Worm (Caenorhabditis elegans) whole organism, L1 larva: ENCODE results near the gene gex-2.

Experiments
- F16B12.6 ChIP-seq: fragments of 150-350 bp; optimal IDR thresholded peaks from 2 replicates; lab custom pipeline; 2014; ENCODE audit warnings: missing biosample characterization, missing genetic modification characterization
- alr-1 ChIP-seq: fragments of 200-800 bp; sonication (Bioruptor generic); optimal IDR thresholded peaks from 2 replicates; lab custom pipeline; 2018; ENCODE audit warnings: borderline replicate concordance, mild to moderate bottlenecking, missing genetic modification characterization, missing compliant biosample characterization
- ama-1 ChIP-seq: fragments of 150-350 bp; optimal IDR thresholded peaks from 2 replicates; lab custom pipeline; 2014
- blmp-1 ChIP-seq: fragments of 150-350 bp; optimal IDR thresholded peaks from 2 replicates; lab custom pipeline; 2014; ENCODE audit warnings: missing biosample characterization, missing genetic modification characterization
- ces-1 ChIP-seq: fragments of 150-350 bp; optimal IDR thresholded peaks from 2 replicates; lab custom pipeline; 2014; ENCODE audit warnings: missing biosample characterization, missing genetic modification reagents, missing genetic modification characterization
- dpl-1 ChIP-seq, 3 experiments: fragments of 150-350 bp in 2 of 3; sonication (generic microtip) in 1 of 3; optimal IDR thresholded peaks; 2 replicates each; lab custom pipeline; 2014 to 2017; ENCODE audit warnings: missing biosample characterization in 3 of 3, missing genetic modification characterization in 3 of 3, missing genetic modification reagents in 3 of 3
- efl-1 ChIP-seq, 4 experiments: fragments of 150-350 bp; optimal IDR thresholded peaks in 3 of 4; peaks in 1 of 4; 1 replicate in 1 of 4; 2 replicates in 3 of 4; lab custom pipeline; 2014; ENCODE audit warnings: missing biosample characterization in 2 of 4, missing genetic modification characterization in 2 of 4, missing genetic modification reagents in 2 of 4
- elt-2 ChIP-seq: sonication (generic microtip); optimal IDR thresholded peaks from 2 replicates; lab custom pipeline; 2016; ENCODE audit warnings: missing genetic modification characterization, mild to moderate bottlenecking, inconsistent platforms, missing compliant biosample characterization, missing genetic modification reagents
- elt-3 ChIP-seq, 6 experiments: fragments of 150-350 bp in 1 of 6; sonication (generic microtip); optimal IDR thresholded peaks; 2 replicates each; lab custom pipeline; 2017 to 2018; ENCODE audit warnings: missing biosample characterization in 6 of 6, missing genetic modification characterization in 6 of 6, inconsistent platforms in 1 of 6
- ets-5 ChIP-seq: fragments of 200-800 bp; sonication (Bioruptor generic); IDR thresholded peaks from 2 replicates; pipeline ENCODE4 v1.3.6; 2022; ENCODE audit warnings: missing genetic modification characterization, missing compliant biosample characterization
- fkh-10 ChIP-seq: sonication (generic microtip); optimal IDR thresholded peaks from 2 replicates; lab custom pipeline; 2017; ENCODE audit warnings: missing biosample characterization, missing genetic modification reagents, missing genetic modification characterization
- fkh-4 ChIP-seq: sonication (generic microtip); optimal IDR thresholded peaks from 2 replicates; lab custom pipeline; 2016; ENCODE audit warnings: missing compliant biosample characterization, missing genetic modification characterization, borderline replicate concordance
- fkh-8 ChIP-seq: sonication (generic microtip); optimal IDR thresholded peaks from 2 replicates; lab custom pipeline; 2016; ENCODE audit warnings: mild to moderate bottlenecking, missing genetic modification characterization, missing compliant biosample characterization
- fos-1 ChIP-seq: fragments of 150-350 bp; optimal IDR thresholded peaks from 2 replicates; lab custom pipeline; 2014; ENCODE audit warnings: missing biosample characterization, missing genetic modification characterization
- hlh-17 ChIP-seq: fragments of 200-800 bp; sonication (Bioruptor generic); optimal IDR thresholded peaks from 2 replicates; lab custom pipeline; 2018; ENCODE audit warnings: missing genetic modification characterization, mild to moderate bottlenecking, missing compliant biosample characterization, moderate library complexity, borderline replicate concordance
- hlh-4 ChIP-seq: sonication (generic microtip); optimal IDR thresholded peaks from 2 replicates; lab custom pipeline; 2016; ENCODE audit warnings: mild to moderate bottlenecking, missing genetic modification characterization, missing compliant biosample characterization
- irx-1 ChIP-seq: sonication (generic microtip); optimal IDR thresholded peaks from 2 replicates; lab custom pipeline; 2016; ENCODE audit warnings: missing genetic modification characterization, missing compliant biosample characterization
- isw-1 ChIP-seq: fragments of 200-800 bp; sonication (Bioruptor generic); IDR thresholded peaks from 2 replicates; pipeline ENCODE4 v1.3.6; 2022; ENCODE audit warnings: missing genetic modification characterization, missing compliant biosample characterization
- lin-13 ChIP-seq: fragments of 150-350 bp; optimal IDR thresholded peaks from 2 replicates; lab custom pipeline; 2014; ENCODE audit warnings: missing biosample characterization, missing genetic modification reagents, missing genetic modification characterization
- lin-14 ChIP-seq: fragments of 200-800 bp; sonication (Bioruptor generic); optimal IDR thresholded peaks from 2 replicates; lab custom pipeline; 2018; ENCODE audit warnings: mild to moderate bottlenecking, missing genetic modification characterization, moderate library complexity, missing compliant biosample characterization
- lin-35 ChIP-seq, 2 experiments: fragments of 150-350 bp; optimal IDR thresholded peaks; 2 replicates each; lab custom pipeline; 2014; ENCODE audit warnings: missing biosample characterization in 2 of 2, missing genetic modification characterization in 2 of 2, missing genetic modification reagents in 2 of 2
- mab-9 ChIP-seq: fragments of 200-800 bp; sonication (Bioruptor generic); IDR thresholded peaks from 2 replicates; pipeline ENCODE4 v1.3.6; 2022; ENCODE audit warnings: missing genetic modification reagents, missing genetic modification characterization, missing compliant biosample characterization
- mdl-1 ChIP-seq, 2 experiments: fragments of 150-350 bp; optimal IDR thresholded peaks; 2 replicates each; lab custom pipeline; 2014 to 2017; ENCODE audit warnings: missing biosample characterization in 2 of 2, missing genetic modification characterization in 2 of 2, inconsistent platforms in 1 of 2
- mef-2 ChIP-seq: fragments of 150-350 bp; optimal IDR thresholded peaks from 2 replicates; lab custom pipeline; 2014; ENCODE audit warnings: missing biosample characterization, missing genetic modification characterization
- nhr-12 ChIP-seq: sonication (generic microtip); optimal IDR thresholded peaks from 2 replicates; lab custom pipeline; 2017; ENCODE audit warnings: missing biosample characterization, missing genetic modification characterization
- nhr-19 ChIP-seq: fragments of 200-800 bp; sonication (Bioruptor generic); conservative IDR thresholded peaks from 2 replicates; pipeline ENCODE4 v1.3.6; 2022; ENCODE audit warnings: missing genetic modification characterization, missing compliant biosample characterization
- nhr-20 ChIP-seq: sonication (generic microtip); optimal IDR thresholded peaks from 2 replicates; lab custom pipeline; 2016; ENCODE audit warnings: mild to moderate bottlenecking, missing genetic modification characterization, missing compliant biosample characterization
- nhr-47 ChIP-seq: sonication (generic microtip); optimal IDR thresholded peaks from 2 replicates; lab custom pipeline; 2016; ENCODE audit warnings: mild to moderate bottlenecking, missing genetic modification characterization, moderate library complexity, missing compliant biosample characterization
- nhr-71 ChIP-seq: sonication (generic microtip); optimal IDR thresholded peaks from 2 replicates; lab custom pipeline; 2016; ENCODE audit warnings: mild to moderate bottlenecking, missing genetic modification characterization, moderate library complexity, missing compliant biosample characterization
- nhr-77 ChIP-seq: fragments of 150-350 bp; optimal IDR thresholded peaks from 2 replicates; lab custom pipeline; 2014; ENCODE audit warnings: missing biosample characterization, missing genetic modification characterization
- nhr-84 ChIP-seq: sonication (generic microtip); optimal IDR thresholded peaks from 2 replicates; lab custom pipeline; 2017; ENCODE audit warnings: missing biosample characterization, missing genetic modification characterization
- nhr-85 ChIP-seq: sonication (generic microtip); peaks from one replicate; lab custom pipeline; 2016; ENCODE audit warnings: missing genetic modification characterization, inconsistent platforms, missing compliant biosample characterization
- nhr-90 ChIP-seq: sonication (generic microtip); optimal IDR thresholded peaks from 2 replicates; lab custom pipeline; 2016; ENCODE audit warnings: mild to moderate bottlenecking, missing genetic modification characterization, missing compliant biosample characterization; ENCODE audit not compliant: poor library complexity
- pax-3 ChIP-seq: fragments of 200-800 bp; sonication (Bioruptor generic); optimal IDR thresholded peaks from 2 replicates; lab custom pipeline; 2018; ENCODE audit warnings: mild to moderate bottlenecking, missing genetic modification characterization, moderate library complexity, missing compliant biosample characterization
- pqm-1 ChIP-seq: sonication (generic microtip); optimal IDR thresholded peaks from 3 replicates; lab custom pipeline; 2017; ENCODE audit warnings: missing biosample characterization, missing genetic modification characterization
- skn-1 ChIP-seq: fragments of 150-350 bp; optimal IDR thresholded peaks from 2 replicates; lab custom pipeline; 2014; ENCODE audit warnings: missing biosample characterization, missing genetic modification characterization
- snu-23 ChIP-seq: sonication (generic microtip); optimal IDR thresholded peaks from 2 replicates; lab custom pipeline; 2016; ENCODE audit warnings: missing genetic modification characterization, missing compliant biosample characterization
- sptf-1 ChIP-seq: fragments of 150-350 bp; optimal IDR thresholded peaks from 2 replicates; lab custom pipeline; 2014; ENCODE audit warnings: missing biosample characterization, missing genetic modification characterization
- sup-37 ChIP-seq: fragments of 200-800 bp; sonication (Bioruptor generic); optimal IDR thresholded peaks from 2 replicates; lab custom pipeline; 2018; ENCODE audit warnings: mild to moderate bottlenecking, missing genetic modification characterization, missing compliant biosample characterization
- swsn-7 ChIP-seq: sonication (generic microtip); optimal IDR thresholded peaks from 2 replicates; lab custom pipeline; 2016; ENCODE audit warnings: missing genetic modification characterization, missing compliant biosample characterization
- tbx-2 ChIP-seq: sonication (generic microtip); optimal IDR thresholded peaks from 2 replicates; lab custom pipeline; 2016; ENCODE audit warnings: missing genetic modification characterization, missing compliant biosample characterization
- tlp-1 ChIP-seq: fragments of 150-350 bp; optimal IDR thresholded peaks from 2 replicates; lab custom pipeline; 2014; ENCODE audit warnings: missing biosample characterization, missing genetic modification characterization
- unc-130 ChIP-seq: fragments of 150-350 bp; optimal IDR thresholded peaks from 2 replicates; lab custom pipeline; 2017; ENCODE audit warnings: missing biosample characterization, missing genetic modification characterization, inconsistent platforms
- ztf-11 ChIP-seq, 2 experiments: sonication (generic microtip); optimal IDR thresholded peaks; 2 replicates each; lab custom pipeline; 2016 to 2017; ENCODE audit warnings: missing genetic modification characterization in 2 of 2, missing biosample characterization in 1 of 2, missing compliant biosample characterization in 1 of 2

The gex-2 gene

ce11 chrIV:607628-608027 is 35.1 kb downstream of the gex-2 start (continued):
- TF ChIP-seq lin-14: peak; percentile 73
- no peak for TF ChIP-seq isw-1 (GFP tag; lab: Robert Waterston, UW)
- no peak for TF ChIP-seq fkh-4
- no peak for TF ChIP-seq sptf-1
- TF ChIP-seq fos-1: no peak
- no peak for TF ChIP-seq nhr-12 (tag; lab: Kevin White, UChicago)
- TF ChIP-seq mef-2 (tag; lab: Kevin White, UChicago): no peak
- no peak for TF ChIP-seq nhr-85

- TF ChIP-seq ama-1 (no peak), skn-1 (no peak), nhr-47 (tag; lab: Kevin White, UChicago) (no peak), irx-1 (tag; lab: Kevin White, UChicago) (no peak), pax-3 (no peak), ztf-11 (tag; optimal IDR thresholded peaks at IDR 0.05; lab: Kevin White, UChicago) (no peak), alr-1 (tag; lab: Kevin White, UChicago) (no peak), isw-1 (GFP tag; lab: Robert Waterston, UW) (no peak)
- TF ChIP-seq, all 84 proteins: peak for 0
Measured at ce11 chrIV:613155-613554, 40.6 kb downstream of the gex-2 start.

- TF ChIP-seq blmp-1 (tag; lab: Kevin White, UChicago): peak; percentile 44
- no peak for TF ChIP-seq efl-1 (optimal IDR thresholded peaks at IDR 0.05; lab: Kevin White, UChicago)
- peak in 1 of 2 experiments; percentile 36 for TF ChIP-seq efl-1 (GFP tag; optimal IDR thresholded peaks at IDR 0.05 in 1 of 2; lab: Kevin White, UChicago)
- no peak for TF ChIP-seq fkh-8 (tag; lab: Kevin White, UChicago)
Measured at ce11 chrIV:615244-615643, 42.7 kb downstream of the gex-2 start, which contains the start of gene C18H7.1. Gene C18H7.1, plus strand, starts transcription at chrIV:615544.

ce11 chrIV:619766-620165 is 47.2 kb downstream of the gex-2 start:
- TF ChIP-seq efl-1 (optimal IDR thresholded peaks at IDR 0.05; lab: Kevin White, UChicago) (no peak), efl-1 (GFP tag; optimal IDR thresholded peaks at IDR 0.05 in 1 of 2; lab: Kevin White, UChicago) (peak in 1 of 2 experiments; percentile 62), nhr-85 (no peak), mab-9 (0 out of 2 replicates have a peak, but pooled peaks have one; percentile 29)
- TF ChIP-seq, all 84 proteins: peak for 2

ce11 chrIV:620324-620723 is 47.8 kb downstream of the gex-2 start:
- TF ChIP-seq fkh-4 (no peak), nhr-20 (tag; lab: Kevin White, UChicago) (peak; percentile 51), sptf-1 (no peak), nhr-84 (tag; lab: Kevin White, UChicago) (no peak), nhr-19 (GFP tag; lab: Robert Waterston, UW) (peak; percentile 64), lin-13 (GFP tag; lab: Kevin White, UChicago) (peak; percentile 36), nhr-90 (tag; lab: Kevin White, UChicago) (peak; percentile 24), F16B12.6 (peak; percentile 2), fkh-10 (GFP tag; lab: Kevin White, UChicago) (peak; percentile 32), ets-5 (no peak), nhr-71 (tag; lab: Kevin White, UChicago) (peak; percentile 66), tbx-2 (tag; lab: Kevin White, UChicago) (peak; percentile 22), elt-2 (tag; lab: Kevin White, UChicago) (peak; percentile 9), lin-35 (GFP tag; optimal IDR thresholded peaks at IDR 0.05; lab: Kevin White, UChicago) (peak; percentile 36 to 68), snu-23 (peak; percentile 72), pqm-1 (tag; lab: Kevin White, UChicago) (no peak), irx-1 (tag; lab: Kevin White, UChicago) (peak; percentile 11), hlh-17 (no peak), unc-130 (peak; percentile 24), hlh-4 (tag; lab: Kevin White, UChicago) (no peak), swsn-7 (tag; lab: Kevin White, UChicago) (peak; percentile 56), pax-3 (peak; percentile 13), mdl-1 (tag; optimal IDR thresholded peaks at IDR 0.05; lab: Kevin White, UChicago) (peak in 1 of 2 experiments; percentile 39), nhr-77 (tag; lab: Kevin White, UChicago) (peak; percentile 56), ces-1 (GFP tag; lab: Kevin White, UChicago) (no peak), sup-37 (GFP tag; lab: Kevin White, UChicago) (no peak), tlp-1 (tag; lab: Kevin White, UChicago) (no peak), efl-1 (optimal IDR thresholded peaks at IDR 0.05; lab: Kevin White, UChicago) (peak; percentile 33 to 55), efl-1 (GFP tag; optimal IDR thresholded peaks at IDR 0.05 in 1 of 2; lab: Kevin White, UChicago) (peak; percentile 44 to 96), dpl-1 (GFP tag; optimal IDR thresholded peaks at IDR 0.05; lab: Kevin White, UChicago) (peak; percentile 3 to 53 (median 38)), elt-3 (tag; optimal IDR thresholded peaks at IDR 0.05; lab: Kevin White, UChicago) (peak in 1 of 6 experiments; percentile 12)
